Fruit fly (Drosophila melanogaster): ENCODE results near the gene mio.

The mio gene

DNA sequence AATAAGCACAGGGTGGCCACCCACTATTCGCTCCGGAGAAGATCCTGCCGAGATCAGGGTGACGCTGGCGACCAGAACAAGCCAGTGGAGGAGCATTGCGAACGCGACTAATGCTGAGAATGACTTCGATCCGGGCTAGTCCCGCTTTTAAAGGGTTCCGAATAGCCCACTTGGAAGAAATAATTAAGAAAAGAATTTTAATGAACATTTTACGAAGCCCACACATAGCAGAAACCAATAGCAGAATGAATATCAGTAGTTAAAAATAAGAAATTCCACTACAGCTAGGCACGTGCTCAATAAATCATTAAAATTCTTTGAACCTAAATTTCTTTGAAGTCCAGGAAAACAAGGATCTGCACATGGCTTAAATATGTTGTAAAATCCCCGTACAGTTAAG is 34.1 kb downstream of the mio start, which contains the start of gene Ser12:
Gene Ser12 (minus strand): TSS at position 101 of the 400 bp plus-strand sequence.
- TF ChIP-seq ttk (optimal IDR thresholded peaks at IDR 0.05) (no peak), Sin3A (optimal IDR thresholded peaks at IDR 0.05) (no peak), Myc (optimal IDR thresholded peaks at IDR 0.05) (no peak), insv (optimal IDR thresholded peaks at IDR 0.05) (no peak), h (optimal IDR thresholded peaks at IDR 0.05) (no peak), psq (optimal IDR thresholded peaks at IDR 0.05) (no peak)

dm6 chr2L:2252241-2252640 is 35.2 kb downstream of the mio start, which contains the start of gene CG17239:
Gene CG17239, minus strand, starts transcription at chr2L:2252341.
- no peak for TF ChIP-seq Myc (optimal IDR thresholded peaks at IDR 0.05)
- TF ChIP-seq h (optimal IDR thresholded peaks at IDR 0.05), result no peak
- TF ChIP-seq insv (optimal IDR thresholded peaks at IDR 0.05), result no peak
- TF ChIP-seq psq (optimal IDR thresholded peaks at IDR 0.05), result no peak
- TF ChIP-seq ttk (optimal IDR thresholded peaks at IDR 0.05), result no peak
- TF ChIP-seq Sin3A (optimal IDR thresholded peaks at IDR 0.05), result no peak

- TF ChIP-seq Sin3A (optimal IDR thresholded peaks at IDR 0.05) (no peak), Myc (optimal IDR thresholded peaks at IDR 0.05) (no peak), psq (optimal IDR thresholded peaks at IDR 0.05) (no peak), insv (optimal IDR thresholded peaks at IDR 0.05) (no peak), ttk (optimal IDR thresholded peaks at IDR 0.05) (no peak)
Observed at dm6 chr2L:2252745-2253144, 35.7 kb downstream of the mio start, which contains the start of gene CG17234. Gene CG17234, plus strand, starts transcription at chr2L:2253045.

- TF ChIP-seq Myc (optimal IDR thresholded peaks at IDR 0.05), result no peak
- TF ChIP-seq psq (optimal IDR thresholded peaks at IDR 0.05), result no peak
- no peak for TF ChIP-seq ttk (optimal IDR thresholded peaks at IDR 0.05)
- no peak for TF ChIP-seq insv (optimal IDR thresholded peaks at IDR 0.05)
- TF ChIP-seq Sin3A (optimal IDR thresholded peaks at IDR 0.05), result no peak
- no peak for TF ChIP-seq h (optimal IDR thresholded peaks at IDR 0.05)
Observed at dm6 chr2L:2254950-2255349, 37.9 kb downstream of the mio start, which contains the start of gene Send1. Gene Send1, minus strand, starts transcription at chr2L:2255050.

DNA sequence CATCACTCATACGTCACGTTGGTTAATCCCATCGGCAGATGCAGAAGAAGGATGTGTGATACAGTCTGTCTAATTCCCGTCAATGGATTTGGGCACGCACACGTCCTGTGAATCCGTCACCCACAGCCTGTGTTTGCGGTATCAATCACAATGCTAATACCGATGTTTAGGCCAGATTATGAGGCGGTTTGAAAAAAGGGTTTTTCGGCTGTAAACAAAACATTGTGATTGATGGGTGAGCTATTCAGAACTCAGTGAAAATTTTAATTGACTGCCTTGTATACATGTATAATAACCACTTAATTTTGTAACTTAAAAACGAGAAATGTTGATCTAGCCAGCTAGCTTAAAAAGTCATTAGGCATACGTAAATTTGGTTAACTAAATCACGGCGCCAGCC is 46.1 kb downstream of the mio start, which contains the start of gene CG4270:
Gene CG4270 (plus strand): TSS at position 301 of the 400 bp plus-strand sequence.
- no peak for TF ChIP-seq Myc (optimal IDR thresholded peaks at IDR 0.05)
- no peak for TF ChIP-seq Sin3A (optimal IDR thresholded peaks at IDR 0.05)
- TF ChIP-seq h (optimal IDR thresholded peaks at IDR 0.05), result no peak
- TF ChIP-seq psq (optimal IDR thresholded peaks at IDR 0.05), result no peak
- no peak for TF ChIP-seq ttk (optimal IDR thresholded peaks at IDR 0.05)
- no peak for TF ChIP-seq insv (optimal IDR thresholded peaks at IDR 0.05)

DNA sequence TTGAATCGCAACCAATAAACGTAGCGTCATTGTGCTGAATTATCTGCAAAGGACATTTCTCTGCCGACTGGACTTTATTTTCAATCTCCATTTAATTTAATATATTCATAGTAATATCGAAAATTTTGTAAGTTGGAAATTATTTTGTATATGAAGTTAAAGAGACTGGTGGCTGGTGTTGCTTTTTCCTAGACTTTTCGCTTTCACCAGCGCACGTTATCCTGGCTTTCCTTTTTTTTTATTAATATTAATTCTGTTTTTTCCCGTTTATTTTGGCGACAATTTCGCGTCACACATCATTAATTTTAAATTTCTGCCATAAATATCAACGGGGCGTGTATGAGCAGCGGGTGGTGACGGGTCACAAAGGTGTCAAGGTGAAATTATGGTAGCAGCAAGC is 48.1 kb downstream of the mio start, which contains the start of gene CG34049:
Gene CG34049 (minus strand): TSS at position 101 of the 400 bp plus-strand sequence.
- TF ChIP-seq Myc (optimal IDR thresholded peaks at IDR 0.05) (no peak), ttk (optimal IDR thresholded peaks at IDR 0.05) (no peak), h (optimal IDR thresholded peaks at IDR 0.05) (no peak), insv (optimal IDR thresholded peaks at IDR 0.05) (no peak), Sin3A (optimal IDR thresholded peaks at IDR 0.05) (no peak), psq (optimal IDR thresholded peaks at IDR 0.05) (no peak)

DNA sequence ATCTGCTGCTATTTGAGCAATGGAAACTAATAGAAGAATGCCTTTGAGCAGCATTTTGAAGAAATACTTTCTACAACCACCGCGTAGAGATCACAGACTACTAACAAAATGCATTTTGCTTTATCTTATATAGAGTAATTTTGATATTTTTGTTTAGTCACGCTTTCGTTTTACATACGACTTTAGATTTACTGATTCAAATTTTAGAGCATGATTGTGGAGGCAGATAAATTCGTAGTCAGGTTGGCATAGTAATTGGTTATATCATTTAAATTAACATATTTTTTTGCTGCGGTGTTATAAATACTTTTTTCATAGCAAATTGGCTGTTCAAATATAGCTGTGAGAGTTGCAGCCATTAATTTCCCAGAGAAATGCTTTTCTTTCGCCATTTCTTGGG is 52.0 kb downstream of the mio start, which contains the start of gene CG17242:
Gene CG17242 (minus strand): TSS at position 101 of the 400 bp plus-strand sequence.
- TF ChIP-seq psq (optimal IDR thresholded peaks at IDR 0.05), result no peak
- no peak for TF ChIP-seq Sin3A (optimal IDR thresholded peaks at IDR 0.05)
- no peak for TF ChIP-seq insv (optimal IDR thresholded peaks at IDR 0.05)
- TF ChIP-seq ttk (optimal IDR thresholded peaks at IDR 0.05), result no peak
- no peak for TF ChIP-seq h (optimal IDR thresholded peaks at IDR 0.05)
- no peak for TF ChIP-seq Myc (optimal IDR thresholded peaks at IDR 0.05)
